Worm (Caenorhabditis elegans) whole organism, L4/young adult: ENCODE data around the gene str-199.

Experiments used
- W03F9.2 ChIP-seq: fragments of 150-350 bp; optimal IDR thresholded peaks from 2 replicates; lab custom pipeline; 2014; ENCODE audit warnings: missing biosample characterization, missing genetic modification characterization
- dao-5 ChIP-seq: sonication (generic microtip); optimal IDR thresholded peaks from 2 replicates; lab custom pipeline; 2016; ENCODE audit warnings: missing genotype, missing genetic modification characterization, moderate library complexity, missing compliant biosample characterization

DNA sequence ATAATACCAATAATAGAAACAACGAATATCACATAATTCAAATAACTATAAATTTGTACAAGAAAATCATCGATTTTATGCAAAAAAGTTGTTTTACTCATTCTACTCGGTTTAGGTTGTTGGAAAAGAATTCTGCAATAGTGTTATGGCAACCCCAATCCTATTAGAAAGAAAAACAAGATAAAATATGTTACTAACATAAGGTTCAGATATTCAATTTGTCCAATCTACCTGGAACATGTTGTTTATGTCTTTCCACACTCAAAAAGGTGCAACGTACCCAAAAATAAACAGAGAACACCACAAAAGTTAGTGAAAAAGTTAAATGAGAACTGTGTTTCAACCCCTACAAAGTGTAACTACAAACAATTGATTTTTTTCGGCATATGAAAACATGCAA lies 19.5 kb downstream of the str-199 start, which contains the start of gene srw-51:
- no peak for TF ChIP-seq dao-5 (tag; lab: Kevin White, UChicago)
- TF ChIP-seq W03F9.2 = no peak
